Fruit fly (Drosophila melanogaster): ENCODE data around the gene CG11617.

DNA sequence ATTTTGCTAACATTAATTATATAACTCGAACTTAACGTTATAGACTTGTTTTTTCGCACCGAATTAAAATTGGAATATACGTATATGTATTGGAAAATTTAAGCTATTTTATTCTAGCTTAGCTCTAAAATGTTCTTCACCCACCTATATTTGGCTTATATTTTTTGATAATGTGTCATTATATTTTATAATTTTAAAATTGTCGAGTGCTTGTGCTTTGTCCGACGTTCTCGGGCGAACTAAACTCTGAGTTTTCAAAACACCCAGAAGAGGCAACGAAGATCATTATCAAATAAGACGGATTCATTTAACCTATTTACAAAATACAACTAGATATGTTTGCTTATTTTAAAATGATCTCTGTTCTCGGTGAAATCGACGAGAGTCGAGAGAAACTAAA is 541 bp downstream of the CG11617 start:
- TF ChIP-seq dsf (GFP tag; optimal IDR thresholded peaks at IDR 0.05; ENCODE audit: borderline replicate concordance) (no peak), psq (GFP tag; optimal IDR thresholded peaks at IDR 0.05) (no peak), jim (GFP tag; optimal IDR thresholded peaks at IDR 0.05) (no peak), CG9705 (GFP tag; optimal IDR thresholded peaks at IDR 0.05) (no peak), OdsH (GFP tag; optimal IDR thresholded peaks at IDR 0.05) (no peak), h (GFP tag; optimal IDR thresholded peaks at IDR 0.05) (no peak), Jra (GFP tag; optimal IDR thresholded peaks at IDR 0.05) (no peak), sage (GFP tag; optimal IDR thresholded peaks at IDR 0.05) (no peak), woc (GFP tag; optimal IDR thresholded peaks at IDR 0.05) (no peak)
